Fruit fly (Drosophila melanogaster) whole organism, prepupa: Measurements from ENCODE around the gene CG12983.
A peak's percentile ranks its signal among the peaks of the same experiment; 100 is the strongest.

Source experiments
- CG10631 ChIP-seq: fragments of 200-800 bp; sonication (Bioruptor generic); optimal IDR thresholded peaks from 2 replicates; lab custom pipeline; 2016; ENCODE audit warnings: missing biosample characterization, missing genetic modification characterization
- CG10669 ChIP-seq: fragments of 200-800 bp; sonication (Bioruptor generic); optimal IDR thresholded peaks from 3 replicates; lab custom pipeline; 2018; ENCODE audit warnings: missing biosample characterization, mild to moderate bottlenecking, missing genetic modification characterization, moderate library complexity
- CG11294 ChIP-seq: fragments of 200-800 bp; sonication (Bioruptor generic); IDR thresholded peaks from 2 replicates; pipeline ENCODE4 v1.3.6; 2022; ENCODE audit warnings: missing biosample characterization, missing genetic modification characterization
- CG11762 ChIP-seq: fragments of 200-800 bp; sonication (Bioruptor generic); optimal IDR thresholded peaks from 3 replicates; lab custom pipeline; 2016; ENCODE audit warnings: missing biosample characterization, missing genetic modification characterization; ENCODE audit not compliant: insufficient read depth
- CG11902 ChIP-seq: fragments of 200-800 bp; sonication (Bioruptor generic); optimal IDR thresholded peaks from 3 replicates; lab custom pipeline; 2016; ENCODE audit warnings: missing biosample characterization, missing genetic modification characterization
- CG15336 ChIP-seq: fragments of 200-800 bp; sonication (Bioruptor generic); IDR thresholded peaks from 2 replicates; pipeline ENCODE4 v1.3.6; 2022; ENCODE audit warnings: missing biosample characterization, missing genetic modification characterization
- CG1621 ChIP-seq: fragments of 200-800 bp; sonication (Bioruptor generic); optimal IDR thresholded peaks from 3 replicates; lab custom pipeline; 2018; ENCODE audit warnings: missing biosample characterization, mild to moderate bottlenecking, missing genetic modification characterization
- CG16779 ChIP-seq: fragments of 200-800 bp; sonication (Bioruptor generic); optimal IDR thresholded peaks from 3 replicates; lab custom pipeline; 2017; ENCODE audit warnings: missing biosample characterization, mild to moderate bottlenecking, missing genetic modification characterization
- CG3032 ChIP-seq: fragments of 200-800 bp; optimal IDR thresholded peaks from 2 replicates; lab custom pipeline; 2019; ENCODE audit warnings: missing biosample characterization, mild to moderate bottlenecking, missing genetic modification characterization, moderate library complexity
- CG34406 ChIP-seq: fragments of 200-800 bp; sonication (Bioruptor generic); optimal IDR thresholded peaks from 3 replicates; lab custom pipeline; 2016; ENCODE audit warnings: missing biosample characterization, missing genetic modification characterization
- CG4318 ChIP-seq: fragments of 200-800 bp; sonication (Bioruptor generic); optimal IDR thresholded peaks from 3 replicates; lab custom pipeline; 2017; ENCODE audit warnings: missing biosample characterization, mild to moderate bottlenecking, missing genetic modification characterization
- CG6163 ChIP-seq: fragments of 200-800 bp; sonication (Bioruptor generic); IDR thresholded peaks from 3 replicates; pipeline ENCODE4 v1.3.6; 2022; ENCODE audit warnings: missing biosample characterization, missing genetic modification characterization
- CG6276 ChIP-seq: fragments of 200-800 bp; sonication (Bioruptor generic); optimal IDR thresholded peaks from 2 replicates; lab custom pipeline; 2017; ENCODE audit warnings: missing biosample characterization, mild to moderate bottlenecking, missing genetic modification characterization
- CG6792 ChIP-seq: fragments of 200-800 bp; sonication (Bioruptor generic); optimal IDR thresholded peaks from 3 replicates; lab custom pipeline; 2016; ENCODE audit warnings: missing biosample characterization, missing genetic modification characterization
- CG6854 ChIP-seq: fragments of 200-800 bp; sonication (Bioruptor generic); optimal IDR thresholded peaks from 2 replicates; lab custom pipeline; 2017; ENCODE audit warnings: missing biosample characterization, mild to moderate bottlenecking, missing genetic modification characterization
- CG8119 ChIP-seq: fragments of 200-800 bp; sonication (Bioruptor generic); IDR thresholded peaks from 3 replicates; pipeline ENCODE4 v1.3.6; 2022; ENCODE audit warnings: missing biosample characterization, missing genetic modification characterization
- CG8632 ChIP-seq: fragments of 200-800 bp; sonication (Bioruptor generic); optimal IDR thresholded peaks from 3 replicates; lab custom pipeline; 2016; ENCODE audit warnings: missing biosample characterization, missing genetic modification characterization
- Eip78C ChIP-seq: fragments of 200-800 bp; sonication (Bioruptor generic); peaks from one replicate; lab custom pipeline; 2016; ENCODE audit warnings: missing biosample characterization, missing genetic modification characterization
- Eip93F ChIP-seq: fragments of 200-800 bp; sonication (Bioruptor generic); optimal IDR thresholded peaks from 2 replicates; lab custom pipeline; 2016; ENCODE audit warnings: missing biosample characterization, mild to moderate bottlenecking, missing genetic modification characterization
- Ets21C ChIP-seq: fragments of 200-800 bp; sonication (Bioruptor generic); optimal IDR thresholded peaks from 3 replicates; lab custom pipeline; 2016; ENCODE audit warnings: missing biosample characterization, missing genetic modification characterization
- Ets96B ChIP-seq: fragments of 200-800 bp; optimal IDR thresholded peaks from 2 replicates; lab custom pipeline; 2019; ENCODE audit warnings: missing biosample characterization, mild to moderate bottlenecking, missing genetic modification characterization, moderate library complexity
- Gug ChIP-seq: fragments of 200-800 bp; sonication (Bioruptor generic); IDR thresholded peaks from 2 replicates; pipeline ENCODE4 v1.3.6; 2022; ENCODE audit warnings: missing biosample characterization, missing genetic modification characterization
- Hr38 ChIP-seq: sonication (Bioruptor generic); optimal IDR thresholded peaks from 2 replicates; lab custom pipeline; 2016; ENCODE audit warnings: missing biosample characterization, missing genetic modification characterization
- Hr39 ChIP-seq: fragments of 200-800 bp; sonication (Bioruptor generic); optimal IDR thresholded peaks from 2 replicates; lab custom pipeline; 2016; ENCODE audit warnings: missing biosample characterization, missing genetic modification characterization
- Hr4 ChIP-seq: fragments of 200-800 bp; sonication (Bioruptor generic); optimal IDR thresholded peaks from 3 replicates; lab custom pipeline; 2016; ENCODE audit warnings: missing biosample characterization, missing genetic modification characterization
- Lpt ChIP-seq: fragments of 200-800 bp; sonication (Bioruptor generic); optimal IDR thresholded peaks from 3 replicates; lab custom pipeline; 2016; ENCODE audit warnings: missing biosample characterization, missing genetic modification characterization
- Met ChIP-seq: fragments of 200-800 bp; sonication (Bioruptor generic); optimal IDR thresholded peaks from 3 replicates; lab custom pipeline; 2016; ENCODE audit warnings: missing biosample characterization, missing genetic modification characterization
- Smox ChIP-seq: fragments of 200-800 bp; sonication (Bioruptor generic); optimal IDR thresholded peaks from 3 replicates; lab custom pipeline; 2016; ENCODE audit warnings: missing biosample characterization, missing genetic modification characterization
- Sox102F ChIP-seq: fragments of 200-800 bp; sonication (Bioruptor generic); optimal IDR thresholded peaks from 2 replicates; lab custom pipeline; 2016; ENCODE audit warnings: missing biosample characterization, mild to moderate bottlenecking, missing genetic modification characterization
- Sox14 ChIP-seq: fragments of 200-800 bp; sonication (Bioruptor generic); optimal IDR thresholded peaks from 3 replicates; lab custom pipeline; 2016; ENCODE audit warnings: missing biosample characterization, missing genetic modification characterization
- achi ChIP-seq: fragments of 200-800 bp; sonication (Bioruptor generic); optimal IDR thresholded peaks from 3 replicates; lab custom pipeline; 2016; ENCODE audit warnings: missing biosample characterization, missing genetic modification characterization
- cyc ChIP-seq: fragments of 200-800 bp; sonication (Bioruptor generic); optimal IDR thresholded peaks from 3 replicates; lab custom pipeline; 2016; ENCODE audit warnings: missing biosample characterization, missing genetic modification characterization
- dac ChIP-seq: fragments of 200-800 bp; sonication (Bioruptor generic); optimal IDR thresholded peaks from 2 replicates; lab custom pipeline; 2017; ENCODE audit warnings: missing biosample characterization, mild to moderate bottlenecking, missing genetic modification characterization
- dsx ChIP-seq: fragments of 200-800 bp; optimal IDR thresholded peaks from 3 replicates; lab custom pipeline; 2019; ENCODE audit warnings: missing biosample characterization, mild to moderate bottlenecking, missing genetic modification characterization, moderate library complexity; ENCODE audit not compliant: poor library complexity, severe bottlenecking
- eg ChIP-seq: fragments of 200-800 bp; sonication (Bioruptor generic); IDR thresholded peaks from 3 replicates; pipeline ENCODE4 v1.3.6; 2022; ENCODE audit warnings: missing biosample characterization, missing genetic modification characterization
- esn ChIP-seq: fragments of 200-800 bp; sonication (Bioruptor generic); optimal IDR thresholded peaks from 2 replicates; lab custom pipeline; 2016; ENCODE audit warnings: missing biosample characterization, mild to moderate bottlenecking, missing genetic modification characterization, moderate library complexity
- fd59A ChIP-seq: fragments of 200-800 bp; sonication (Bioruptor generic); optimal IDR thresholded peaks from 2 replicates; lab custom pipeline; 2017; ENCODE audit warnings: missing biosample characterization, mild to moderate bottlenecking, missing genetic modification characterization, missing genetic modification reagents
- fd85E ChIP-seq: fragments of 200-800 bp; sonication (Bioruptor generic); optimal IDR thresholded peaks from 3 replicates; lab custom pipeline; 2016; ENCODE audit warnings: missing biosample characterization, missing genetic modification characterization
- fkh ChIP-seq: fragments of 200-800 bp; sonication (Bioruptor generic); optimal IDR thresholded peaks from 3 replicates; lab custom pipeline; 2017; ENCODE audit warnings: missing biosample characterization, mild to moderate bottlenecking, missing genetic modification characterization, moderate library complexity
- net ChIP-seq: fragments of 200-800 bp; sonication (Bioruptor generic); optimal IDR thresholded peaks from 3 replicates; lab custom pipeline; 2016; ENCODE audit warnings: missing biosample characterization, missing genetic modification characterization
- pdm3 ChIP-seq: fragments of 200-800 bp; sonication (Bioruptor generic); optimal IDR thresholded peaks from 3 replicates; lab custom pipeline; 2016; ENCODE audit warnings: missing biosample characterization, missing genetic modification characterization
- salr ChIP-seq, 2 experiments: fragments of 200-800 bp; sonication (Bioruptor generic); optimal IDR thresholded peaks; 3 replicates each; lab custom pipeline; 2016 to 2018; ENCODE audit warnings: missing biosample characterization in 2 of 2, missing genetic modification characterization in 2 of 2, mild to moderate bottlenecking in 1 of 2
- spab ChIP-seq: fragments of 200-800 bp; sonication (Bioruptor generic); optimal IDR thresholded peaks from 2 replicates; lab custom pipeline; 2017; ENCODE audit warnings: missing biosample characterization, mild to moderate bottlenecking, missing genetic modification characterization, missing genetic modification reagents
- ss ChIP-seq, 2 experiments: fragments of 200-800 bp; sonication (Bioruptor generic); optimal IDR thresholded peaks; 2 replicates in 1 of 2; 3 replicates in 1 of 2; lab custom pipeline; 2017 to 2018; ENCODE audit warnings: mild to moderate bottlenecking in 2 of 2, missing biosample characterization in 2 of 2, missing genetic modification characterization in 2 of 2, moderate library complexity in 1 of 2
- topi ChIP-seq: fragments of 200-800 bp; sonication (Bioruptor generic); optimal IDR thresholded peaks from 3 replicates; lab custom pipeline; 2016; ENCODE audit warnings: missing biosample characterization, missing genetic modification characterization
- vri ChIP-seq: fragments of 200-800 bp; sonication (Bioruptor generic); optimal IDR thresholded peaks from 3 replicates; lab custom pipeline; 2016; ENCODE audit warnings: missing biosample characterization, mild to moderate bottlenecking, missing genetic modification characterization

The CG12983 gene

DNA sequence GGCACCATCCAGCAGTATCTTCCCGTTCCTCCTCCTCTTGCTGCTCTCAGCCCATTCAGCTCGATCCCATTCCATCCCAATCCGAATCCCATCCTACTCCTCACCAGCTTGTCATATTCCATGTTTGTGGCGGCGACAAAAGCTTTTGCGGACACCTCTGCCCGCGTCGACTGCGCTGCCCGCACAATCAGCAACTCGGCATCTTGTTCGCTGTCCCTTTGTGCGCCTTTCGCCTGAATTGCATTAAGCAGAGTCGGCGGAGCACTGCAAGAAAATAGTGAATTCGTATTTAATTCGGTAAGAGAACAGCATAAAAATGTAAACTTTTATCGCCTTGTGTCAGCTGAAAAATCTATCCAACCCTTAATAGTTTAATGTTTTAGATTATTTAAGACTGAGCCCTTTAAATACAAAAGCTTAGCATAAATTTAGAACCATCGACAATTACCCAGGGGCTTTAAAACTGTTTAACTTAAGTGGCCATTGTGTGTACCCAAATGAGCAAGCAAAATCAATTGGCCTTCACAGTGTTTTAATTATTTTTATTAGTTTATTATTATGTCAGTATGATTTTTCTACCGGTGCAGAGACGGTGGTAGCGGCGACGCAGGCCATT, 15.9 kb downstream of the CG12983 start (continued):
- TF ChIP-seq CG8119 (GFP tag; lab: Robert Waterston, UW) = peak; percentile 88
- peak; percentile 61 for TF ChIP-seq eg (GFP tag; lab: Robert Waterston, UW)
- peak; percentile 89 for TF ChIP-seq net (GFP tag; lab: Kevin White, UChicago)
- peak; percentile 91 for TF ChIP-seq CG6792
- peak; percentile 84 for TF ChIP-seq CG1621 (tag; lab: Kevin White, UChicago)
- peak; percentile 71 for TF ChIP-seq Lpt
- TF ChIP-seq CG15336 (GFP tag; lab: Robert Waterston, UW) = peak; percentile 83
- peak; percentile 94 for TF ChIP-seq esn (GFP tag; lab: Kevin White, UChicago)
- TF ChIP-seq Ets21C = peak; percentile 83
- peak; percentile 98 for TF ChIP-seq fd59A (GFP tag; lab: Kevin White, UChicago)
- peak; percentile 88 for TF ChIP-seq CG4318 (GFP tag; lab: Kevin White, UChicago)
- TF ChIP-seq fkh = no peak
- peak; percentile 72 for TF ChIP-seq Gug
- peak; percentile 43; the same call in 1 of the 2 replicates for TF ChIP-seq CG11294 (GFP tag; lab: Robert Waterston, UW)
- peak; percentile 99 for TF ChIP-seq Eip78C (GFP tag; lab: Kevin White, UChicago)
- peak; percentile 91 for TF ChIP-seq Met (GFP tag; lab: Kevin White, UChicago)
- TF ChIP-seq CG3032 (tag; lab: Kevin White, UChicago) = peak; percentile 97
- peak; percentile 94 for TF ChIP-seq pdm3 (GFP tag; lab: Kevin White, UChicago)
- peak; percentile 94 for TF ChIP-seq CG10631 (GFP tag; lab: Kevin White, UChicago)
- TF ChIP-seq Sox14 = peak; percentile 94

DNA sequence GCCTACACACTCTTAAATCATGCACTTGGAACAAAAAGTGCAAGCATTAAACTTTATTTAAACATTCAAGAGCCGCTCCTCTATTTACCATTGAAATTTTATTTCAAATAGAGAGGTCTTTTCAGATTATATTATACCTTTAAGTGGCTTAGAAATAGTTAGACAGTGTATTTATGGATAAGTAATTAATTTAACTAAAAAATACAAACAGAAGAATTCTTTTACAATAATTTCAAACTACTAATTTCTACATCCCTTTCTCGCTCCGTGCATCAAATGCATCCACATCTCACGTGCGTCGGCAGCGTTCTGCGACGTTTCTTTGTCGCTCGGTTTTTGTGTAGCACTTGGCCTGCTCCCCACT, 16.4 kb downstream of the CG12983 start:
- TF ChIP-seq Gug (peak; percentile 89), CG6792 (peak; percentile 97), Ets96B (peak; percentile 98), Sox14 (peak; percentile 97), dac (GFP tag; lab: Kevin White, UChicago) (peak; percentile 57), fkh (no peak), ss (GFP tag; optimal IDR thresholded peaks at IDR 0.05; lab: Kevin White, UChicago) (peak; percentile 93 to 96), achi (GFP tag; lab: Kevin White, UChicago) (peak; percentile 96), Eip78C (GFP tag; lab: Kevin White, UChicago) (peak; percentile 99), Eip93F (GFP tag; lab: Kevin White, UChicago) (peak; percentile 76), vri (GFP tag; lab: Kevin White, UChicago) (peak; percentile 89), Lpt (peak; percentile 93), CG8632 (GFP tag; lab: Kevin White, UChicago) (peak; percentile 97), CG11902 (GFP tag; lab: Kevin White, UChicago) (peak; percentile 91), CG1621 (tag; lab: Kevin White, UChicago) (peak; percentile 92), CG6163 (peak; percentile 90), cyc (GFP tag; lab: Kevin White, UChicago) (peak; percentile 94), salr (GFP tag; optimal IDR thresholded peaks at IDR 0.05; lab: Kevin White, UChicago) (peak; percentile 89 to 95), CG11294 (GFP tag; lab: Robert Waterston, UW) (peak; percentile 85), CG34406 (GFP tag; lab: Kevin White, UChicago) (peak; percentile 96), CG6276 (GFP tag; lab: Kevin White, UChicago) (peak; percentile 83), Hr4 (GFP tag; lab: Kevin White, UChicago) (peak; percentile 92), CG10631 (GFP tag; lab: Kevin White, UChicago) (peak; percentile 99), fd59A (GFP tag; lab: Kevin White, UChicago) (peak; percentile 97), Ets21C (peak; percentile 92), dsx (GFP tag; lab: Kevin White, UChicago) (peak; percentile 97), esn (GFP tag; lab: Kevin White, UChicago) (peak; percentile 96), Hr39 (GFP tag; lab: Kevin White, UChicago) (peak; percentile 94), spab (GFP tag; lab: Kevin White, UChicago) (peak; percentile 96), Met (GFP tag; lab: Kevin White, UChicago) (peak; percentile 96), eg (GFP tag; lab: Robert Waterston, UW) (peak; percentile 84), Hr38 (GFP tag; lab: Kevin White, UChicago) (no peak), CG16779 (tag; lab: Kevin White, UChicago) (peak; percentile 87), CG11762 (GFP tag; lab: Kevin White, UChicago) (peak; percentile 93), fd85E (GFP tag; lab: Kevin White, UChicago) (peak; percentile 77), CG8119 (GFP tag; lab: Robert Waterston, UW) (peak; percentile 94), CG10669 (GFP tag; lab: Kevin White, UChicago) (peak; percentile 98), CG6854 (GFP tag; lab: Kevin White, UChicago) (peak; percentile 66), topi (GFP tag; lab: Kevin White, UChicago) (peak; percentile 97), CG4318 (GFP tag; lab: Kevin White, UChicago) (peak; percentile 90), Sox102F (GFP tag; lab: Kevin White, UChicago) (peak; percentile 92), Smox (GFP tag; lab: Kevin White, UChicago) (peak; percentile 95)
